Fruit fly (Drosophila melanogaster) whole organism, pupa: ENCODE data around the gene Oatp26F.

ENCODE experiments used
- CG10348 ChIP-seq: fragments of 200-800 bp; sonication (Bioruptor generic); IDR thresholded peaks from 2 replicates; pipeline ENCODE4 v1.3.6; 2022; ENCODE audit warnings: missing biosample characterization, missing genetic modification characterization
- CG12605 ChIP-seq: fragments of 200-800 bp; sonication (Bioruptor generic); IDR thresholded peaks from 2 replicates; pipeline ENCODE4 v1.3.6; 2022; ENCODE audit warnings: missing biosample characterization, missing genetic modification characterization
- CG14655 ChIP-seq: fragments of 200-800 bp; sonication (Bioruptor generic); optimal IDR thresholded peaks from 3 replicates; lab custom pipeline; 2017; ENCODE audit warnings: mild to moderate bottlenecking, missing biosample characterization, missing genetic modification reagents, missing genetic modification characterization
- CG15710 ChIP-seq: fragments of 200-800 bp; sonication (Bioruptor generic); optimal IDR thresholded peaks from 2 replicates; lab custom pipeline; 2018; ENCODE audit warnings: missing biosample characterization, mild to moderate bottlenecking, missing genetic modification characterization, moderate library complexity
- CG17806 ChIP-seq: fragments of 200-800 bp; sonication (Bioruptor generic); optimal IDR thresholded peaks from 2 replicates; lab custom pipeline; 2018; ENCODE audit warnings: missing biosample characterization, mild to moderate bottlenecking, missing genetic modification characterization, moderate library complexity
- CG32121 ChIP-seq: fragments of 200-800 bp; sonication (Bioruptor generic); IDR thresholded peaks from 2 replicates; pipeline ENCODE4 v1.3.6; 2022; ENCODE audit warnings: missing biosample characterization, missing genetic modification characterization
- CG34367 ChIP-seq: fragments of 200-800 bp; sonication (Bioruptor generic); optimal IDR thresholded peaks from 2 replicates; lab custom pipeline; 2018; ENCODE audit warnings: missing biosample characterization, mild to moderate bottlenecking, missing genetic modification characterization
- CG4496 ChIP-seq: fragments of 200-800 bp; sonication (Bioruptor generic); IDR thresholded peaks from 3 replicates; pipeline ENCODE4 v1.3.6; 2022; ENCODE audit warnings: missing biosample characterization, missing genetic modification characterization
- CG9948 ChIP-seq: fragments of 200-800 bp; sonication (Bioruptor generic); optimal IDR thresholded peaks from 2 replicates; lab custom pipeline; 2018; ENCODE audit warnings: missing biosample characterization, mild to moderate bottlenecking, missing genetic modification characterization, moderate library complexity
- D1 ChIP-seq: fragments of 200-800 bp; sonication (Bioruptor generic); optimal IDR thresholded peaks from 2 replicates; lab custom pipeline; 2018; ENCODE audit warnings: missing biosample characterization, mild to moderate bottlenecking, missing genetic modification characterization, moderate library complexity
- Snoo ChIP-seq: fragments of 200-800 bp; sonication (Bioruptor generic); optimal IDR thresholded peaks from 3 replicates; lab custom pipeline; 2017; ENCODE audit warnings: missing biosample characterization, mild to moderate bottlenecking, missing genetic modification characterization, inconsistent platforms
- fd96Ca ChIP-seq: fragments of 200-800 bp; sonication (Bioruptor generic); IDR thresholded peaks from 3 replicates; pipeline ENCODE4 v1.3.6; 2022; ENCODE audit warnings: missing biosample characterization, missing genetic modification characterization
- rn ChIP-seq: fragments of 200-800 bp; sonication (Bioruptor generic); IDR thresholded peaks from 2 replicates; pipeline ENCODE4 v1.3.6; 2022; ENCODE audit warnings: missing biosample characterization, missing genetic modification characterization

- TF ChIP-seq fd96Ca (GFP tag; lab: Robert Waterston, UW) (no peak), rn (no peak), CG4496 (no peak), CG17806 (tag; lab: Kevin White, UChicago) (no peak), CG14655 (GFP tag; lab: Kevin White, UChicago) (no peak), CG10348 (GFP tag; lab: Robert Waterston, UW) (no peak), Snoo (tag; lab: Kevin White, UChicago) (no peak), CG9948 (no peak), CG32121 (GFP tag; lab: Robert Waterston, UW) (no peak), D1 (no peak), CG34367 (tag; lab: Kevin White, UChicago) (no peak), CG15710 (tag; lab: Kevin White, UChicago) (no peak), CG12605 (no peak)
Measured at dm6 chr2L:6643218-6643756, 11.1 kb upstream of the Oatp26F start.
